Worm (Caenorhabditis elegans) whole organism, late embryonic: ENCODE data around the gene Y49F6A.5.

ENCODE experiments used
- C08G9.2 ChIP-seq: sonication (generic microtip); optimal IDR thresholded peaks from 2 replicates; lab custom pipeline; 2016; ENCODE audit warnings: mild to moderate bottlenecking, missing genetic modification characterization, moderate library complexity, missing compliant biosample characterization
- C38D4.7 ChIP-seq: fragments of 200-800 bp; sonication (Bioruptor generic); optimal IDR thresholded peaks from 2 replicates; lab custom pipeline; 2018; ENCODE audit warnings: mild to moderate bottlenecking, missing genetic modification characterization, moderate library complexity, missing compliant biosample characterization
- F13H6.1 ChIP-seq: sonication (generic microtip); optimal IDR thresholded peaks from 2 replicates; lab custom pipeline; 2016; ENCODE audit warnings: missing genetic modification characterization, missing compliant biosample characterization
- K09A11.1 ChIP-seq: sonication (generic microtip); optimal IDR thresholded peaks from 2 replicates; lab custom pipeline; 2017; ENCODE audit warnings: antibody characterized with exemption, mild to moderate bottlenecking, missing genetic modification characterization, missing compliant biosample characterization; ENCODE audit not compliant: insufficient read depth
- Y22D7AL.16 ChIP-seq: sonication (generic microtip); optimal IDR thresholded peaks from 2 replicates; lab custom pipeline; 2016; ENCODE audit warnings: missing genetic modification characterization, missing compliant biosample characterization
- ahr-1 ChIP-seq: sonication (generic microtip); optimal IDR thresholded peaks from 2 replicates; lab custom pipeline; 2016; ENCODE audit warnings: missing genetic modification characterization, missing compliant biosample characterization
- ceh-18 ChIP-seq: sonication (generic microtip); optimal IDR thresholded peaks from 2 replicates; lab custom pipeline; 2016; ENCODE audit warnings: missing genetic modification characterization, missing compliant biosample characterization
- ceh-19 ChIP-seq: fragments of 200-800 bp; sonication (Bioruptor generic); optimal IDR thresholded peaks from 2 replicates; lab custom pipeline; 2018; ENCODE audit warnings: mild to moderate bottlenecking, missing genetic modification characterization, missing compliant biosample characterization
- ceh-22 ChIP-seq: sonication (generic microtip); optimal IDR thresholded peaks from 2 replicates; lab custom pipeline; 2017; ENCODE audit warnings: missing biosample characterization, missing genetic modification characterization
- ceh-45 ChIP-seq: fragments of 200-800 bp; sonication (Bioruptor generic); IDR thresholded peaks from 2 replicates; pipeline ENCODE4 v1.3.6; 2022; ENCODE audit warnings: missing genetic modification reagents, missing genetic modification characterization, missing compliant biosample characterization
- ceh-6 ChIP-seq: fragments of 200-800 bp; sonication (Bioruptor generic); optimal IDR thresholded peaks from 2 replicates; lab custom pipeline; 2018; ENCODE audit warnings: mild to moderate bottlenecking, missing genetic modification characterization, missing compliant biosample characterization
- ceh-9 ChIP-seq: sonication (generic microtip); optimal IDR thresholded peaks from 2 replicates; lab custom pipeline; 2016; ENCODE audit warnings: mild to moderate bottlenecking, missing genetic modification characterization, inconsistent platforms, missing compliant biosample characterization
- che-1 ChIP-seq: sonication (generic microtip); optimal IDR thresholded peaks from 2 replicates; lab custom pipeline; 2016; ENCODE audit warnings: mild to moderate bottlenecking, missing genetic modification characterization, missing compliant biosample characterization
- dmd-4 ChIP-seq: sonication (generic microtip); optimal IDR thresholded peaks from 2 replicates; lab custom pipeline; 2016; ENCODE audit warnings: borderline replicate concordance, missing genetic modification characterization, missing compliant biosample characterization
- dve-1 ChIP-seq: sonication (generic microtip); optimal IDR thresholded peaks from 2 replicates; lab custom pipeline; 2017; ENCODE audit warnings: antibody characterized with exemption, mild to moderate bottlenecking, missing genetic modification characterization, missing compliant biosample characterization
- eyg-1 ChIP-seq: sonication (generic microtip); optimal IDR thresholded peaks from 2 replicates; lab custom pipeline; 2016; ENCODE audit warnings: missing genotype, missing genetic modification characterization, missing compliant biosample characterization
- fax-1 ChIP-seq: sonication (generic microtip); optimal IDR thresholded peaks from 2 replicates; lab custom pipeline; 2016; ENCODE audit warnings: missing genotype, missing genetic modification characterization, missing compliant biosample characterization
- fkh-6 ChIP-seq: sonication (generic microtip); optimal IDR thresholded peaks from 2 replicates; lab custom pipeline; 2016; ENCODE audit warnings: missing genetic modification characterization, missing compliant biosample characterization
- gmeb-2 ChIP-seq: sonication (generic microtip); optimal IDR thresholded peaks from 2 replicates; lab custom pipeline; 2016; ENCODE audit warnings: missing genetic modification characterization, inconsistent platforms, missing compliant biosample characterization
- hlh-13 ChIP-seq: fragments of 200-800 bp; sonication (Bioruptor generic); optimal IDR thresholded peaks from 2 replicates; lab custom pipeline; 2018; ENCODE audit warnings: mild to moderate bottlenecking, missing genetic modification characterization, missing compliant biosample characterization
- hlh-15 ChIP-seq: sonication (generic microtip); optimal IDR thresholded peaks from 2 replicates; lab custom pipeline; 2016; ENCODE audit warnings: missing genetic modification characterization, missing compliant biosample characterization
- hlh-6 ChIP-seq: sonication (generic microtip); optimal IDR thresholded peaks from 2 replicates; lab custom pipeline; 2016; ENCODE audit warnings: missing genotype, missing genetic modification characterization, missing compliant biosample characterization
- lin-11 ChIP-seq: fragments of 200-800 bp; sonication (Bioruptor generic); optimal IDR thresholded peaks from 2 replicates; lab custom pipeline; 2018; ENCODE audit warnings: mild to moderate bottlenecking, missing genetic modification characterization, missing compliant biosample characterization
- madf-2 ChIP-seq: sonication (generic microtip); optimal IDR thresholded peaks from 2 replicates; lab custom pipeline; 2017; ENCODE audit warnings: missing genetic modification characterization, missing compliant biosample characterization
- mec-3 ChIP-seq: sonication (generic microtip); optimal IDR thresholded peaks from 2 replicates; lab custom pipeline; 2016; ENCODE audit warnings: borderline replicate concordance, missing genetic modification characterization, missing compliant biosample characterization
- nhr-232 ChIP-seq: sonication (generic microtip); optimal IDR thresholded peaks from 2 replicates; lab custom pipeline; 2016; ENCODE audit warnings: missing genetic modification characterization, missing compliant biosample characterization
- npax-4 ChIP-seq: sonication (generic microtip); optimal IDR thresholded peaks from 2 replicates; lab custom pipeline; 2016; ENCODE audit warnings: missing genetic modification characterization, missing compliant biosample characterization
- pat-9 ChIP-seq: fragments of 200-800 bp; sonication (Bioruptor generic); optimal IDR thresholded peaks from 2 replicates; lab custom pipeline; 2018; ENCODE audit warnings: mild to moderate bottlenecking, missing genetic modification characterization, moderate library complexity, missing compliant biosample characterization
- pha-4 ChIP-seq: fragments of 150-350 bp; optimal IDR thresholded peaks from 2 replicates; lab custom pipeline; 2018; ENCODE audit warnings: missing biosample characterization, missing genetic modification reagents, missing genetic modification characterization
- pqm-1 ChIP-seq: sonication (generic microtip); optimal IDR thresholded peaks from 2 replicates; lab custom pipeline; 2016; ENCODE audit warnings: missing genetic modification characterization, missing compliant biosample characterization
- pros-1 ChIP-seq: fragments of 150-350 bp; optimal IDR thresholded peaks from 2 replicates; lab custom pipeline; 2014; ENCODE audit warnings: missing biosample characterization, missing genetic modification reagents, missing genetic modification characterization
- ref-2 ChIP-seq: sonication (generic microtip); optimal IDR thresholded peaks from 2 replicates; lab custom pipeline; 2016; ENCODE audit warnings: missing genetic modification characterization, missing compliant biosample characterization
- sdc-2 ChIP-seq: sonication (generic microtip); optimal IDR thresholded peaks from 2 replicates; lab custom pipeline; 2016; ENCODE audit warnings: missing genotype, missing genetic modification characterization, missing compliant biosample characterization
- sox-4 ChIP-seq: sonication (generic microtip); optimal IDR thresholded peaks from 2 replicates; lab custom pipeline; 2017; ENCODE audit warnings: mild to moderate bottlenecking, missing genetic modification characterization, inconsistent platforms, missing compliant biosample characterization
- syd-9 ChIP-seq: sonication (generic microtip); optimal IDR thresholded peaks from 2 replicates; lab custom pipeline; 2016; ENCODE audit warnings: mild to moderate bottlenecking, missing genetic modification characterization, moderate library complexity, missing compliant biosample characterization
- tbx-2 ChIP-seq: sonication (generic microtip); optimal IDR thresholded peaks from 2 replicates; lab custom pipeline; 2016; ENCODE audit warnings: missing genetic modification characterization, missing compliant biosample characterization
- unc-3 ChIP-seq, 2 experiments: fragments of 200-800 bp in 1 of 2; sonication (Bioruptor generic) in 1 of 2; sonication (generic microtip) in 1 of 2; conservative IDR thresholded peaks in 1 of 2; optimal IDR thresholded peaks in 1 of 2; 2 replicates each; pipeline versions ENCODE4 v1.3.6 to Lab custom; 2016 to 2022; ENCODE audit warnings: missing compliant biosample characterization in 2 of 2, missing genetic modification characterization in 2 of 2, missing genetic modification reagents in 1 of 2
- unc-42 ChIP-seq: sonication (generic microtip); optimal IDR thresholded peaks from 2 replicates; lab custom pipeline; 2016; ENCODE audit warnings: missing genotype, missing genetic modification characterization, missing compliant biosample characterization
- unc-86 ChIP-seq: sonication (generic microtip); optimal IDR thresholded peaks from 2 replicates; lab custom pipeline; 2016; ENCODE audit warnings: missing genetic modification characterization, missing compliant biosample characterization
- zip-5 ChIP-seq: sonication (generic microtip); optimal IDR thresholded peaks from 2 replicates; lab custom pipeline; 2016; ENCODE audit warnings: missing genetic modification characterization, missing compliant biosample characterization
- ztf-16 ChIP-seq: sonication (generic microtip); optimal IDR thresholded peaks from 2 replicates; lab custom pipeline; 2017; ENCODE audit warnings: missing genetic modification characterization, missing compliant biosample characterization

Y49F6A.5 gene

ce11 chrII:3569118-3569517, 40.5 kb downstream of the Y49F6A.5 start, which contains the start of gene clec-127:
Gene clec-127, minus strand, starts transcription at chrII:3569218.
- TF ChIP-seq ceh-22 (tag; lab: Kevin White, UChicago) (no peak), hlh-13 (GFP tag; lab: Kevin White, UChicago) (no peak), mec-3 (tag; lab: Kevin White, UChicago) (no peak), pqm-1 (tag; lab: Kevin White, UChicago) (no peak), ceh-18 (no peak), nhr-232 (tag; lab: Kevin White, UChicago) (no peak), eyg-1 (tag; lab: Kevin White, UChicago) (no peak), dmd-4 (tag; lab: Kevin White, UChicago) (no peak), K09A11.1 (tag; lab: Kevin White, UChicago) (no peak), C38D4.7 (no peak)

- peak; percentile 43 for TF ChIP-seq hlh-15 (tag; lab: Kevin White, UChicago)
- peak; percentile 30 for TF ChIP-seq nhr-232 (tag; lab: Kevin White, UChicago)
- TF ChIP-seq unc-86 (tag; lab: Kevin White, UChicago) = peak; percentile 34
- peak; percentile 38 for TF ChIP-seq lin-11 (tag; lab: Kevin White, UChicago)
- peak; percentile 55 for TF ChIP-seq gmeb-2 (tag; lab: Kevin White, UChicago)
- TF ChIP-seq ceh-19 (GFP tag; lab: Kevin White, UChicago) = peak; percentile 25
- TF ChIP-seq fax-1 = peak; percentile 19
- TF ChIP-seq eyg-1 (tag; lab: Kevin White, UChicago) = peak; percentile 60
- peak; percentile 8 for TF ChIP-seq ref-2 (tag; lab: Kevin White, UChicago)
- peak; percentile 4 for TF ChIP-seq tbx-2
- TF ChIP-seq Y22D7AL.16 (tag; lab: Kevin White, UChicago) = peak; percentile 41
- TF ChIP-seq syd-9 (tag; lab: Kevin White, UChicago) = peak; percentile 46
- peak; percentile 12 for TF ChIP-seq K09A11.1 (tag; lab: Kevin White, UChicago)
- TF ChIP-seq fkh-6 (tag; lab: Kevin White, UChicago) = peak; percentile 55
- peak; percentile 12 for TF ChIP-seq zip-5 (tag; lab: Kevin White, UChicago)
- peak; percentile 70 for TF ChIP-seq ceh-6
- peak; percentile 25 for TF ChIP-seq ztf-16
- peak; percentile 55 for TF ChIP-seq pat-9
- TF ChIP-seq C38D4.7 = peak; percentile 37
- TF ChIP-seq dve-1 (tag; lab: Kevin White, UChicago) = peak; percentile 23
- TF ChIP-seq F13H6.1 = peak; percentile 2
- TF ChIP-seq C08G9.2 (tag; lab: Kevin White, UChicago) = peak; percentile 42
- peak; percentile 49 for TF ChIP-seq che-1 (tag; lab: Kevin White, UChicago)
- TF ChIP-seq sdc-2 (tag; lab: Kevin White, UChicago) = peak; percentile 20
- peak; percentile 40; the same call in 1 of the 2 replicates for TF ChIP-seq unc-3 (GFP tag; conservative IDR thresholded peaks at IDR 0.05; lab: Robert Waterston, UW)
- TF ChIP-seq unc-3 (tag; optimal IDR thresholded peaks at IDR 0.05; lab: Kevin White, UChicago) = peak; percentile 42
- TF ChIP-seq hlh-6 (tag; lab: Kevin White, UChicago) = peak; percentile 61
- peak; percentile 42 for TF ChIP-seq sox-4 (tag; lab: Kevin White, UChicago)
- TF ChIP-seq ceh-45 (GFP tag; lab: Robert Waterston, UW) = peak; percentile 55; the same call in 1 of the 2 replicates
Measured at ce11 chrII:3567576-3567975, 42.1 kb downstream of the Y49F6A.5 start.

- TF ChIP-seq sdc-2 (tag; lab: Kevin White, UChicago) (no peak), ceh-6 (no peak), madf-2 (tag; lab: Kevin White, UChicago) (no peak), pros-1 (no peak), nhr-232 (tag; lab: Kevin White, UChicago) (no peak), ahr-1 (tag; lab: Kevin White, UChicago) (no peak), pha-4 (no peak), dve-1 (tag; lab: Kevin White, UChicago) (no peak), sox-4 (tag; lab: Kevin White, UChicago) (no peak), K09A11.1 (tag; lab: Kevin White, UChicago) (no peak), ztf-16 (no peak), npax-4 (tag; lab: Kevin White, UChicago) (no peak), che-1 (tag; lab: Kevin White, UChicago) (no peak), ceh-9 (no peak), unc-42 (tag; lab: Kevin White, UChicago) (no peak), fkh-6 (tag; lab: Kevin White, UChicago) (no peak)
Measured at ce11 chrII:3567066-3567465, 42.6 kb downstream of the Y49F6A.5 start.
